Worm (Caenorhabditis elegans) whole organism, L1 larva: ENCODE measurements around the gene hal-2.

Experiments used
- C04F5.9 ChIP-seq: sonication (generic microtip); optimal IDR thresholded peaks from 2 replicates; lab custom pipeline; 2016; ENCODE audit warnings: missing genetic modification characterization, missing compliant biosample characterization
- C16A3.4 ChIP-seq: fragments of 150-350 bp; optimal IDR thresholded peaks from 2 replicates; lab custom pipeline; 2014; ENCODE audit warnings: missing biosample characterization, missing genetic modification characterization
- F16B12.6 ChIP-seq: fragments of 150-350 bp; optimal IDR thresholded peaks from 2 replicates; lab custom pipeline; 2014; ENCODE audit warnings: missing biosample characterization, missing genetic modification characterization
- aly-2 ChIP-seq: fragments of 150-350 bp; optimal IDR thresholded peaks from 2 replicates; lab custom pipeline; 2014; ENCODE audit warnings: missing biosample characterization, missing genetic modification characterization
- ama-1 ChIP-seq: fragments of 150-350 bp; optimal IDR thresholded peaks from 2 replicates; lab custom pipeline; 2014
- blmp-1 ChIP-seq: fragments of 150-350 bp; optimal IDR thresholded peaks from 2 replicates; lab custom pipeline; 2014; ENCODE audit warnings: missing biosample characterization, missing genetic modification characterization
- ceh-82 ChIP-seq, 3 experiments: fragments of 150-350 bp in 1 of 3; sonication (generic microtip) in 2 of 3; optimal IDR thresholded peaks; 2 replicates each; lab custom pipeline; 2014 to 2017; ENCODE audit warnings: missing biosample characterization in 3 of 3, missing genetic modification characterization in 3 of 3
- ces-1 ChIP-seq: fragments of 150-350 bp; optimal IDR thresholded peaks from 2 replicates; lab custom pipeline; 2014; ENCODE audit warnings: missing biosample characterization, missing genetic modification reagents, missing genetic modification characterization
- dsc-1 ChIP-seq: sonication (generic microtip); optimal IDR thresholded peaks from 2 replicates; lab custom pipeline; 2016; ENCODE audit warnings: mild to moderate bottlenecking, missing genetic modification characterization, missing compliant biosample characterization
- efl-1 ChIP-seq, 4 experiments: fragments of 150-350 bp; optimal IDR thresholded peaks in 3 of 4; peaks in 1 of 4; 1 replicate in 1 of 4; 2 replicates in 3 of 4; lab custom pipeline; 2014; ENCODE audit warnings: missing biosample characterization in 2 of 4, missing genetic modification characterization in 2 of 4, missing genetic modification reagents in 2 of 4
- egl-13 ChIP-seq: sonication (generic microtip); optimal IDR thresholded peaks from 2 replicates; lab custom pipeline; 2016; ENCODE audit warnings: missing genotype, missing genetic modification reagents, missing genetic modification characterization, missing compliant biosample characterization
- egl-27 ChIP-seq, 2 experiments: fragments of 150-350 bp in 1 of 2; sonication (generic microtip); optimal IDR thresholded peaks; 3 replicates each; lab custom pipeline; 2017 to 2018; ENCODE audit warnings: missing biosample characterization in 2 of 2, missing genetic modification characterization in 2 of 2, missing genetic modification reagents in 2 of 2
- ets-5 ChIP-seq: fragments of 200-800 bp; sonication (Bioruptor generic); IDR thresholded peaks from 2 replicates; pipeline ENCODE4 v1.3.6; 2022; ENCODE audit warnings: missing genetic modification characterization, missing compliant biosample characterization
- fkh-10 ChIP-seq: sonication (generic microtip); optimal IDR thresholded peaks from 2 replicates; lab custom pipeline; 2017; ENCODE audit warnings: missing biosample characterization, missing genetic modification reagents, missing genetic modification characterization
- fkh-8 ChIP-seq: sonication (generic microtip); optimal IDR thresholded peaks from 2 replicates; lab custom pipeline; 2016; ENCODE audit warnings: mild to moderate bottlenecking, missing genetic modification characterization, missing compliant biosample characterization
- fos-1 ChIP-seq: fragments of 150-350 bp; optimal IDR thresholded peaks from 2 replicates; lab custom pipeline; 2014; ENCODE audit warnings: missing biosample characterization, missing genetic modification characterization
- hlh-17 ChIP-seq: fragments of 200-800 bp; sonication (Bioruptor generic); optimal IDR thresholded peaks from 2 replicates; lab custom pipeline; 2018; ENCODE audit warnings: missing genetic modification characterization, mild to moderate bottlenecking, missing compliant biosample characterization, moderate library complexity, borderline replicate concordance
- hpl-2 ChIP-seq: fragments of 150-350 bp; optimal IDR thresholded peaks from 2 replicates; lab custom pipeline; 2014; ENCODE audit warnings: missing biosample characterization, missing genetic modification reagents, missing genetic modification characterization
- irx-1 ChIP-seq: sonication (generic microtip); optimal IDR thresholded peaks from 2 replicates; lab custom pipeline; 2016; ENCODE audit warnings: missing genetic modification characterization, missing compliant biosample characterization
- isw-1 ChIP-seq: fragments of 200-800 bp; sonication (Bioruptor generic); IDR thresholded peaks from 2 replicates; pipeline ENCODE4 v1.3.6; 2022; ENCODE audit warnings: missing genetic modification characterization, missing compliant biosample characterization
- lin-14 ChIP-seq: fragments of 200-800 bp; sonication (Bioruptor generic); optimal IDR thresholded peaks from 2 replicates; lab custom pipeline; 2018; ENCODE audit warnings: mild to moderate bottlenecking, missing genetic modification characterization, moderate library complexity, missing compliant biosample characterization
- lin-15B ChIP-seq: fragments of 150-350 bp; sonication (generic microtip); optimal IDR thresholded peaks from 3 replicates; lab custom pipeline; 2014; ENCODE audit warnings: missing biosample characterization, missing genetic modification characterization
- lin-35 ChIP-seq, 2 experiments: fragments of 150-350 bp; optimal IDR thresholded peaks; 2 replicates each; lab custom pipeline; 2014; ENCODE audit warnings: missing biosample characterization in 2 of 2, missing genetic modification characterization in 2 of 2, missing genetic modification reagents in 2 of 2
- lsy-2 ChIP-seq, 2 experiments: fragments of 150-350 bp; optimal IDR thresholded peaks; 2 replicates each; lab custom pipeline; 2014; ENCODE audit warnings: missing biosample characterization in 2 of 2, missing genetic modification characterization in 2 of 2
- mef-2 ChIP-seq: fragments of 150-350 bp; optimal IDR thresholded peaks from 2 replicates; lab custom pipeline; 2014; ENCODE audit warnings: missing biosample characterization, missing genetic modification characterization
- mep-1 ChIP-seq: fragments of 150-350 bp; optimal IDR thresholded peaks from 2 replicates; lab custom pipeline; 2014; ENCODE audit warnings: missing biosample characterization, missing genetic modification characterization
- nhr-19 ChIP-seq: fragments of 200-800 bp; sonication (Bioruptor generic); conservative IDR thresholded peaks from 2 replicates; pipeline ENCODE4 v1.3.6; 2022; ENCODE audit warnings: missing genetic modification characterization, missing compliant biosample characterization
- nhr-237 ChIP-seq: fragments of 150-350 bp; optimal IDR thresholded peaks from 2 replicates; lab custom pipeline; 2014; ENCODE audit warnings: missing biosample characterization, missing genetic modification characterization
- nhr-71 ChIP-seq: sonication (generic microtip); optimal IDR thresholded peaks from 2 replicates; lab custom pipeline; 2016; ENCODE audit warnings: mild to moderate bottlenecking, missing genetic modification characterization, moderate library complexity, missing compliant biosample characterization
- nhr-85 ChIP-seq: sonication (generic microtip); peaks from one replicate; lab custom pipeline; 2016; ENCODE audit warnings: missing genetic modification characterization, inconsistent platforms, missing compliant biosample characterization
- nhr-90 ChIP-seq: sonication (generic microtip); optimal IDR thresholded peaks from 2 replicates; lab custom pipeline; 2016; ENCODE audit warnings: mild to moderate bottlenecking, missing genetic modification characterization, missing compliant biosample characterization; ENCODE audit not compliant: poor library complexity
- pag-3 ChIP-seq: sonication (generic microtip); optimal IDR thresholded peaks from 2 replicates; lab custom pipeline; 2017; ENCODE audit warnings: missing genetic modification characterization, mild to moderate bottlenecking, missing compliant biosample characterization, antibody characterized with exemption, borderline replicate concordance; ENCODE audit not compliant: insufficient read depth
- pqm-1 ChIP-seq: sonication (generic microtip); optimal IDR thresholded peaks from 3 replicates; lab custom pipeline; 2017; ENCODE audit warnings: missing biosample characterization, missing genetic modification characterization
- snu-23 ChIP-seq: sonication (generic microtip); optimal IDR thresholded peaks from 2 replicates; lab custom pipeline; 2016; ENCODE audit warnings: missing genetic modification characterization, missing compliant biosample characterization
- sox-4 ChIP-seq: sonication (generic microtip); optimal IDR thresholded peaks from 2 replicates; lab custom pipeline; 2016; ENCODE audit warnings: missing genetic modification characterization, missing compliant biosample characterization
- sptf-1 ChIP-seq: fragments of 150-350 bp; optimal IDR thresholded peaks from 2 replicates; lab custom pipeline; 2014; ENCODE audit warnings: missing biosample characterization, missing genetic modification characterization
- sup-37 ChIP-seq: fragments of 200-800 bp; sonication (Bioruptor generic); optimal IDR thresholded peaks from 2 replicates; lab custom pipeline; 2018; ENCODE audit warnings: mild to moderate bottlenecking, missing genetic modification characterization, missing compliant biosample characterization
- swsn-7 ChIP-seq: sonication (generic microtip); optimal IDR thresholded peaks from 2 replicates; lab custom pipeline; 2016; ENCODE audit warnings: missing genetic modification characterization, missing compliant biosample characterization
- tbx-2 ChIP-seq: sonication (generic microtip); optimal IDR thresholded peaks from 2 replicates; lab custom pipeline; 2016; ENCODE audit warnings: missing genetic modification characterization, missing compliant biosample characterization
- unc-130 ChIP-seq: fragments of 150-350 bp; optimal IDR thresholded peaks from 2 replicates; lab custom pipeline; 2017; ENCODE audit warnings: missing biosample characterization, missing genetic modification characterization, inconsistent platforms
- vab-15 ChIP-seq: sonication (generic microtip); optimal IDR thresholded peaks from 2 replicates; lab custom pipeline; 2017; ENCODE audit warnings: missing genotype, mild to moderate bottlenecking, missing genetic modification characterization, missing compliant biosample characterization
- xbp-1 ChIP-seq: sonication (generic microtip); optimal IDR thresholded peaks from 2 replicates; lab custom pipeline; 2016; ENCODE audit warnings: missing genetic modification characterization, missing compliant biosample characterization
- zag-1 ChIP-seq: fragments of 150-350 bp; optimal IDR thresholded peaks from 2 replicates; lab custom pipeline; 2014; ENCODE audit warnings: missing biosample characterization, missing genetic modification characterization
- ztf-11 ChIP-seq, 2 experiments: sonication (generic microtip); optimal IDR thresholded peaks; 2 replicates each; lab custom pipeline; 2016 to 2017; ENCODE audit warnings: missing genetic modification characterization in 2 of 2, missing biosample characterization in 1 of 2, missing compliant biosample characterization in 1 of 2

Gene hal-2

DNA sequence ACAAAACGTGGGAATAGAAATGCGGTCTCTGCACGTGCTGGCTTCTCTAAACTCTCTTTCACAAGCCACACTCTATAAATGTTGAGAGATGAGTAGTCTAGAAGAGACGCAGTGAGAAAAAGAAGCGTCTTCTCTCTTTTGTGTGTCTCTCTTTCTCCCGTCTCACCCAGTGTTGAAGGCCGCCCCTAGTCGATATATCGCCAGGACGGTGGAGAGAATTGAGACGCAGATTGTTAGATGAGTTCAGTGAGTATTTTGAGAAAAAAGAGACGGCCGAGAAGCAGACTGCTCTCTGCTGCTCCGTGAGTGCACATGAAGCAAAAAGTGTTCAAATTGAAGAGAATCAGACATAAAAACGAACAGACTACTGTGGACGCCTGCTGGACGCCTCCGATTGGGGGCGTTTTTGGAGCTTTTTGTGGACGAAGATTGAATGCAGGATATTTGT, 7.8 kb upstream of the hal-2 start (continued):
- peak; percentile 91 for TF ChIP-seq fkh-8 (tag; lab: Kevin White, UChicago)
- peak; percentile 35 for TF ChIP-seq lin-15B (tag; lab: Kevin White, UChicago)
- peak; percentile 80 for TF ChIP-seq lin-35 (GFP tag; optimal IDR thresholded peaks at IDR 0.05; lab: Kevin White, UChicago)
- TF ChIP-seq nhr-19 (GFP tag; lab: Robert Waterston, UW), result peak; percentile 86
- no peak for TF ChIP-seq ces-1 (GFP tag; lab: Kevin White, UChicago)
- no peak for TF ChIP-seq C16A3.4
- peak; percentile 78 for TF ChIP-seq aly-2 (tag; lab: Kevin White, UChicago)
- peak; percentile 25 for TF ChIP-seq unc-130
- peak; percentile 80 to 88 (median 82) for TF ChIP-seq ceh-82 (tag; optimal IDR thresholded peaks at IDR 0.05; lab: Kevin White, UChicago)
- peak; percentile 87 to 89 for TF ChIP-seq efl-1 (optimal IDR thresholded peaks at IDR 0.05; lab: Kevin White, UChicago)
- peak; percentile 64 to 98 for TF ChIP-seq efl-1 (GFP tag; optimal IDR thresholded peaks at IDR 0.05 in 1 of 2; lab: Kevin White, UChicago)
- TF ChIP-seq dsc-1 (tag; lab: Kevin White, UChicago), result peak; percentile 92
- no peak for TF ChIP-seq C04F5.9 (tag; lab: Kevin White, UChicago)
- no peak for TF ChIP-seq vab-15 (tag; lab: Kevin White, UChicago)
- peak; percentile 65 to 85 for TF ChIP-seq egl-27 (tag; optimal IDR thresholded peaks at IDR 0.05; lab: Kevin White, UChicago)
- TF ChIP-seq pqm-1 (tag; lab: Kevin White, UChicago), result no peak
- TF ChIP-seq mef-2 (tag; lab: Kevin White, UChicago), result peak; percentile 79
- peak; percentile 80 for TF ChIP-seq xbp-1 (tag; lab: Kevin White, UChicago)
- TF ChIP-seq pag-3 (tag; lab: Kevin White, UChicago), result no peak
- TF ChIP-seq nhr-90, result peak; percentile 83
- TF ChIP-seq nhr-71 (tag; lab: Kevin White, UChicago), result peak; percentile 97
- TF ChIP-seq hpl-2, result no peak
- peak; percentile 76 for TF ChIP-seq egl-13 (tag; lab: Kevin White, UChicago)
- TF ChIP-seq ama-1 (lab: Kevin White, UChicago), result peak; percentile 53
- TF ChIP-seq snu-23 (GFP tag; lab: Kevin White, UChicago), result peak; percentile 95
- TF ChIP-seq swsn-7 (tag; lab: Kevin White, UChicago), result peak; percentile 93
- no peak for TF ChIP-seq sup-37 (GFP tag; lab: Kevin White, UChicago)
- peak in 1 of 2 experiments; percentile 54 for TF ChIP-seq ztf-11 (tag; optimal IDR thresholded peaks at IDR 0.05; lab: Kevin White, UChicago)
- TF ChIP-seq nhr-85, result peak; percentile 93
- TF ChIP-seq zag-1, result peak; percentile 28
- TF ChIP-seq fkh-10 (GFP tag; lab: Kevin White, UChicago), result peak; percentile 64
- TF ChIP-seq sptf-1 (tag; lab: Kevin White, UChicago), result no peak

DNA sequence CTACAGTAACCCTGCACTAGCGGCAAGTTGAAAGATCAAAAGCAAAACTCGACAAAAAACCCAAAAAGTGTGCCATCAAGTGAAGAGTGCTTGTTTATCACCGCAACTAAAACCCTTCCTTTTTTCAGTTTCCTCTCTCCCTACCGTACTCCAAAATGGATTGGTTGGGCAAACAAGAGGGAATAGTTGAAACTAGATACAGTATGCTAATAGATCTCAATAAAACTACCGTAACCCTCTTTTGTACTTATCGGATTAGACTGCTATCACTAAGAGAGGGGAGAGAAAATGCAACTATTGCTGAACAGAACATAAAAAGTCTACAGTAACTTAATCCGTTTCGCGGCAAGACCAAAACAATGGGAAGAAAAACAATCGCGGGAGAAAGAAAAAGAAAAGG, 6.6 kb upstream of the hal-2 start:
- TF ChIP-seq sup-37 (GFP tag; lab: Kevin White, UChicago), result no peak
- TF ChIP-seq fkh-10 (GFP tag; lab: Kevin White, UChicago), result no peak
- TF ChIP-seq zag-1, result no peak
- peak in 1 of 2 experiments; percentile 49 for TF ChIP-seq lsy-2 (tag; optimal IDR thresholded peaks at IDR 0.05; lab: Kevin White, UChicago)
- TF ChIP-seq mep-1, result no peak
- no peak for TF ChIP-seq nhr-237 (tag; lab: Kevin White, UChicago)
- TF ChIP-seq ets-5 (GFP tag; lab: Robert Waterston, UW), result no peak
- no peak for TF ChIP-seq fos-1 (tag; lab: Kevin White, UChicago)
- no peak for TF ChIP-seq sox-4 (tag; lab: Kevin White, UChicago)
- no peak for TF ChIP-seq lin-14 (GFP tag; lab: Kevin White, UChicago)
- TF ChIP-seq unc-130, result no peak
- TF ChIP-seq xbp-1 (tag; lab: Kevin White, UChicago), result no peak
- no peak for TF ChIP-seq egl-27 (tag; optimal IDR thresholded peaks at IDR 0.05; lab: Kevin White, UChicago)
- TF ChIP-seq hlh-17 (GFP tag; lab: Kevin White, UChicago), result no peak
- no peak for TF ChIP-seq irx-1 (tag; lab: Kevin White, UChicago)
- no peak for TF ChIP-seq isw-1
- TF ChIP-seq dsc-1 (tag; lab: Kevin White, UChicago), result no peak
- TF ChIP-seq blmp-1 (tag; lab: Kevin White, UChicago), result peak; percentile 8
- TF ChIP-seq lin-35 (GFP tag; optimal IDR thresholded peaks at IDR 0.05; lab: Kevin White, UChicago), result peak in 1 of 2 experiments; percentile 6
- no peak for TF ChIP-seq F16B12.6
- no peak for TF ChIP-seq tbx-2 (tag; lab: Kevin White, UChicago)
- TF ChIP-seq hpl-2, result no peak
- no peak for TF ChIP-seq vab-15 (tag; lab: Kevin White, UChicago)
